Worm (Caenorhabditis elegans): ENCODE data around the gene H17B01.2.

- TF ChIP-seq skn-1 (tag; optimal IDR thresholded peaks at IDR 0.05) = no peak
- TF ChIP-seq snpc-4 (tag; optimal IDR thresholded peaks at IDR 0.05) = no peak
- TF ChIP-seq lin-15B (tag; optimal IDR thresholded peaks at IDR 0.05) = no peak
- TF ChIP-seq ztf-11 (tag; optimal IDR thresholded peaks at IDR 0.05) = no peak
- no peak for TF ChIP-seq nhr-28 (tag; optimal IDR thresholded peaks at IDR 0.05)
- no peak for TF ChIP-seq nhr-237 (tag; optimal IDR thresholded peaks at IDR 0.05)
- TF ChIP-seq sea-2 (GFP tag; optimal IDR thresholded peaks at IDR 0.05) = no peak
- TF ChIP-seq fkh-10 (GFP tag; optimal IDR thresholded peaks at IDR 0.05) = no peak
- no peak for TF ChIP-seq nhr-12 (tag; optimal IDR thresholded peaks at IDR 0.05)
- no peak for TF ChIP-seq pha-4 (tag; optimal IDR thresholded peaks at IDR 0.05)
- no peak for TF ChIP-seq egl-27 (tag; optimal IDR thresholded peaks at IDR 0.05)
- no peak for TF ChIP-seq ZK546.5 (tag; optimal IDR thresholded peaks at IDR 0.05)
- no peak for TF ChIP-seq zag-1 (tag; optimal IDR thresholded peaks at IDR 0.05)
Measured at ce11 chrII:1482419-1482818, 12.1 kb downstream of the H17B01.2 start.

Data from whole organism, L3 larva.